Fruit fly (Drosophila melanogaster) whole organism, embryonic: ENCODE data around the gene ClC-a.

Experiments used
- Atf6 ChIP-seq: fragments of 200-800 bp; sonication (Bioruptor generic); IDR thresholded peaks from 2 replicates; pipeline ENCODE4 v1.3.6; 2022; ENCODE audit warnings: missing biosample characterization, missing genetic modification characterization
- Awh ChIP-seq: fragments of 200-800 bp; sonication (Bioruptor generic); IDR thresholded peaks from 2 replicates; pipeline ENCODE4, ENCODE4 v1.3.6; 2022; ENCODE audit warnings: missing biosample characterization, missing genetic modification characterization
- B-H1 ChIP-seq: fragments of 200-800 bp; sonication (Bioruptor generic); IDR thresholded peaks from 3 replicates; pipeline ENCODE4 v1.3.6; 2022; ENCODE audit warnings: missing biosample characterization, missing genetic modification characterization
- CG10959 ChIP-seq: fragments of 200-800 bp; sonication (Bioruptor generic); IDR thresholded peaks from 2 replicates; pipeline ENCODE4 v1.3.6; 2022; ENCODE audit warnings: missing biosample characterization, missing genetic modification characterization
- CG12155 ChIP-seq: fragments of 200-800 bp; sonication (Bioruptor generic); optimal IDR thresholded peaks from 3 replicates; lab custom pipeline; 2016; ENCODE audit warnings: missing biosample characterization, missing genetic modification characterization
- CG15269 ChIP-seq: fragments of 200-800 bp; sonication (Bioruptor generic); optimal IDR thresholded peaks from 2 replicates; lab custom pipeline; 2018; ENCODE audit warnings: missing biosample characterization, mild to moderate bottlenecking, missing genetic modification characterization, moderate library complexity
- CG17829 ChIP-seq: fragments of 200-800 bp; optimal IDR thresholded peaks from 2 replicates; lab custom pipeline; 2019; ENCODE audit warnings: missing biosample characterization, mild to moderate bottlenecking, missing genetic modification characterization, moderate library complexity
- CG2116 ChIP-seq: fragments of 200-800 bp; sonication (Bioruptor generic); optimal IDR thresholded peaks from 3 replicates; lab custom pipeline; 2018; ENCODE audit warnings: missing biosample characterization, mild to moderate bottlenecking, missing genetic modification characterization
- CG2199 ChIP-seq: fragments of 200-800 bp; sonication (Bioruptor generic); IDR thresholded peaks from 3 replicates; pipeline ENCODE4 v1.3.6; 2022; ENCODE audit warnings: missing biosample characterization, missing genetic modification characterization
- CG3281 ChIP-seq: fragments of 200-800 bp; sonication (Bioruptor generic); optimal IDR thresholded peaks from 3 replicates; lab custom pipeline; 2017; ENCODE audit warnings: missing biosample characterization, mild to moderate bottlenecking, missing genetic modification characterization
- CG43689 ChIP-seq: fragments of 200-800 bp; sonication (Bioruptor generic); IDR thresholded peaks from 2 replicates; pipeline ENCODE4 v1.3.6; 2022; ENCODE audit warnings: missing biosample characterization, missing genetic modification characterization
- CG4820 ChIP-seq: fragments of 200-800 bp; sonication (Bioruptor generic); optimal IDR thresholded peaks from 3 replicates; lab custom pipeline; 2016; ENCODE audit warnings: missing biosample characterization, missing genetic modification characterization
- CG6272 ChIP-seq: fragments of 200-800 bp; sonication (Bioruptor generic); IDR thresholded peaks from 2 replicates; pipeline ENCODE4 v1.3.6; 2022; ENCODE audit warnings: missing biosample characterization, missing genetic modification characterization
- CG6654 ChIP-seq: fragments of 200-800 bp; sonication (Bioruptor generic); optimal IDR thresholded peaks from 2 replicates; lab custom pipeline; 2017; ENCODE audit warnings: missing biosample characterization, mild to moderate bottlenecking, missing genetic modification characterization
- CG7556 ChIP-seq: fragments of 200-800 bp; sonication (Bioruptor generic); optimal IDR thresholded peaks from 2 replicates; lab custom pipeline; 2017; ENCODE audit warnings: missing biosample characterization, mild to moderate bottlenecking, missing genetic modification characterization
- CG7987 ChIP-seq: fragments of 200-800 bp; sonication (Bioruptor generic); optimal IDR thresholded peaks from 2 replicates; lab custom pipeline; 2018; ENCODE audit warnings: missing biosample characterization, mild to moderate bottlenecking, missing genetic modification characterization, moderate library complexity
- CG9876 ChIP-seq: fragments of 200-800 bp; sonication (Bioruptor generic); optimal IDR thresholded peaks from 2 replicates; lab custom pipeline; 2016; ENCODE audit warnings: missing biosample characterization, missing genetic modification characterization
- Chrac-16 ChIP-seq: fragments of 200-800 bp; sonication (Bioruptor generic); optimal IDR thresholded peaks from 3 replicates; lab custom pipeline; 2016; ENCODE audit warnings: missing biosample characterization, missing genetic modification characterization
- Dip2 ChIP-seq: fragments of 200-800 bp; sonication (Bioruptor generic); IDR thresholded peaks from 2 replicates; pipeline ENCODE4 v1.3.6; 2022; ENCODE audit warnings: missing biosample characterization, missing genetic modification characterization
- Elba2 ChIP-seq: fragments of 200-800 bp; sonication (Bioruptor generic); optimal IDR thresholded peaks from 3 replicates; lab custom pipeline; 2016; ENCODE audit warnings: missing biosample characterization, missing genetic modification characterization
- Fer3 ChIP-seq: fragments of 200-800 bp; sonication (Bioruptor generic); optimal IDR thresholded peaks from 2 replicates; lab custom pipeline; 2018; ENCODE audit warnings: missing biosample characterization, mild to moderate bottlenecking, missing genetic modification characterization, moderate library complexity
- GATAe ChIP-seq: fragments of 200-800 bp; sonication (Bioruptor generic); conservative IDR thresholded peaks from 2 replicates; pipeline ENCODE4 v1.3.6; 2022; ENCODE audit warnings: missing biosample characterization, missing genetic modification characterization
- H15 ChIP-seq: fragments of 200-800 bp; sonication (Bioruptor generic); IDR thresholded peaks from 3 replicates; pipeline ENCODE4 v1.3.6; 2022; ENCODE audit warnings: missing biosample characterization, missing genetic modification characterization
- HLH54F ChIP-seq: fragments of 200-800 bp; sonication (Bioruptor generic); optimal IDR thresholded peaks from 3 replicates; lab custom pipeline; 2016; ENCODE audit warnings: missing biosample characterization, missing genetic modification characterization
- Hr78 ChIP-seq, 2 experiments: fragments of 200-800 bp in 1 of 2; fragments of >200 bp in 1 of 2; sonication (Bioruptor generic) in 1 of 2; optimal IDR thresholded peaks; 2 replicates each; lab custom pipeline; 2017 to 2019; ENCODE audit warnings: missing biosample characterization in 2 of 2, missing genetic modification characterization in 2 of 2, mild to moderate bottlenecking in 1 of 2, moderate library complexity in 1 of 2
- MESR4 ChIP-seq: fragments of 200-800 bp; sonication (Bioruptor generic); optimal IDR thresholded peaks from 2 replicates; lab custom pipeline; 2018; ENCODE audit warnings: missing biosample characterization, mild to moderate bottlenecking, missing genetic modification characterization, moderate library complexity
- MTF-1 ChIP-seq: fragments of 200-800 bp; sonication (Bioruptor generic); optimal IDR thresholded peaks from 2 replicates; lab custom pipeline; 2018; ENCODE audit warnings: missing biosample characterization, mild to moderate bottlenecking, missing genetic modification characterization, borderline replicate concordance
- Mad ChIP-seq: fragments of 200-800 bp; sonication (Bioruptor generic); optimal IDR thresholded peaks from 2 replicates; lab custom pipeline; 2016; ENCODE audit warnings: missing biosample characterization, missing genetic modification characterization
- Neu2 ChIP-seq: fragments of 200-800 bp; sonication (Bioruptor generic); optimal IDR thresholded peaks from 3 replicates; lab custom pipeline; 2016; ENCODE audit warnings: missing biosample characterization, missing genetic modification characterization, borderline replicate concordance
- ac ChIP-seq: fragments of 200-800 bp; sonication (Bioruptor generic); optimal IDR thresholded peaks from 3 replicates; lab custom pipeline; 2017; ENCODE audit warnings: missing biosample characterization, mild to moderate bottlenecking, missing genetic modification characterization
- al ChIP-seq: fragments of 200-800 bp; sonication (Bioruptor generic); IDR thresholded peaks from 2 replicates; pipeline ENCODE4 v1.3.6; 2022; ENCODE audit warnings: missing biosample characterization, missing genetic modification characterization
- ash1 ChIP-seq: fragments of 200-800 bp; sonication (Bioruptor generic); optimal IDR thresholded peaks from 2 replicates; lab custom pipeline; 2018; ENCODE audit warnings: missing biosample characterization, mild to moderate bottlenecking, missing genetic modification characterization
- bbx ChIP-seq: fragments of 200-800 bp; sonication (Bioruptor generic); IDR thresholded peaks from 2 replicates; pipeline ENCODE4 v1.3.6; 2022; ENCODE audit warnings: missing biosample characterization, missing genetic modification characterization; ENCODE audit not compliant: partially characterized antibody
- bcd ChIP-seq: fragments of 200-800 bp; sonication (Bioruptor generic); optimal IDR thresholded peaks from 2 replicates; lab custom pipeline; 2017; ENCODE audit warnings: missing biosample characterization, mild to moderate bottlenecking, missing genetic modification characterization
- cad ChIP-seq: fragments of >200 bp; optimal IDR thresholded peaks from 2 replicates; lab custom pipeline; 2017; ENCODE audit warnings: missing biosample characterization, missing genetic modification characterization
- exex ChIP-seq: fragments of 200-800 bp; sonication (Bioruptor generic); optimal IDR thresholded peaks from 4 replicates; lab custom pipeline; 2018; ENCODE audit warnings: missing biosample characterization, mild to moderate bottlenecking, missing genetic modification characterization, moderate library complexity
- fd96Cb ChIP-seq: fragments of 200-800 bp; sonication (Bioruptor generic); optimal IDR thresholded peaks from 2 replicates; lab custom pipeline; 2018; ENCODE audit warnings: missing biosample characterization, mild to moderate bottlenecking, missing genetic modification characterization, moderate library complexity
- grau ChIP-seq: fragments of 200-800 bp; optimal IDR thresholded peaks from 3 replicates; lab custom pipeline; 2019; ENCODE audit warnings: missing biosample characterization, mild to moderate bottlenecking, missing genetic modification characterization, moderate library complexity
- grn ChIP-seq: fragments of 200-800 bp; sonication (Bioruptor generic); optimal IDR thresholded peaks from 3 replicates; lab custom pipeline; 2017; ENCODE audit warnings: missing biosample characterization, missing genetic modification characterization
- hb ChIP-seq: fragments of 200-800 bp; sonication (Bioruptor generic); IDR thresholded peaks from 3 replicates; pipeline ENCODE4 v1.3.6; 2022; ENCODE audit warnings: missing biosample characterization, missing genetic modification characterization; ENCODE audit not compliant: partially characterized antibody
- hbn ChIP-seq: fragments of 200-800 bp; sonication (Bioruptor generic); IDR thresholded peaks from 2 replicates; pipeline ENCODE4 v1.3.6; 2022; ENCODE audit warnings: missing biosample characterization, missing genetic modification characterization; ENCODE audit not compliant: partially characterized antibody
- knrl ChIP-seq: fragments of 200-800 bp; sonication (Bioruptor generic); IDR thresholded peaks from 3 replicates; pipeline ENCODE4 v1.3.6; 2022; ENCODE audit warnings: missing biosample characterization, missing genetic modification characterization; ENCODE audit not compliant: partially characterized antibody
- lab ChIP-seq: fragments of 200-800 bp; sonication (Bioruptor generic); optimal IDR thresholded peaks from 3 replicates; lab custom pipeline; 2017; ENCODE audit warnings: missing biosample characterization, missing genetic modification characterization, mild to moderate bottlenecking, moderate library complexity, missing genetic modification reagents
- lilli ChIP-seq: fragments of 200-800 bp; sonication (Bioruptor generic); optimal IDR thresholded peaks from 3 replicates; lab custom pipeline; 2016; ENCODE audit warnings: missing biosample characterization, missing genetic modification characterization
- p53 ChIP-seq: fragments of 200-800 bp; sonication (Bioruptor generic); optimal IDR thresholded peaks from 2 replicates; lab custom pipeline; 2016; ENCODE audit warnings: missing biosample characterization, missing genetic modification characterization
- pho ChIP-seq: fragments of 200-800 bp; sonication (Bioruptor generic); optimal IDR thresholded peaks from 2 replicates; lab custom pipeline; 2016; ENCODE audit warnings: missing biosample characterization, missing genetic modification characterization
- sc ChIP-seq, 3 experiments: fragments of >200 bp in 2 of 3; fragments of 200-800 bp in 1 of 3; sonication (Bioruptor generic) in 1 of 3; optimal IDR thresholded peaks; 2 replicates in 2 of 3; 3 replicates in 1 of 3; lab custom pipeline; 2017; ENCODE audit warnings: mild to moderate bottlenecking in 1 of 3, missing biosample characterization in 1 of 3, missing genetic modification characterization in 1 of 3, missing genetic modification reagents in 1 of 3
- sob ChIP-seq: fragments of 200-800 bp; sonication (Bioruptor generic); IDR thresholded peaks from 2 replicates; pipeline ENCODE4 v1.3.6; 2022; ENCODE audit warnings: missing biosample characterization, missing genetic modification characterization
- sug ChIP-seq: fragments of 200-800 bp; optimal IDR thresholded peaks from 2 replicates; lab custom pipeline; 2019; ENCODE audit warnings: missing biosample characterization, mild to moderate bottlenecking, missing genetic modification characterization, moderate library complexity
- z ChIP-seq: fragments of 200-800 bp; sonication (Bioruptor generic); IDR thresholded peaks from 3 replicates; pipeline ENCODE4 v1.3.6; 2022; ENCODE audit warnings: missing biosample characterization, missing genetic modification characterization

Gene ClC-a

dm6 chr3R:11812881-11813466, at the start of gene ClC-a (continued):
- TF ChIP-seq CG4820 (GFP tag; lab: Kevin White, UChicago) (no peak), CG7556 (GFP tag; lab: Kevin White, UChicago) (no peak), CG15269 (tag; lab: Kevin White, UChicago) (no peak), CG6654 (no peak), knrl (no peak), B-H1 (GFP tag; lab: Robert Waterston, UW) (no peak), hbn (no peak), CG12155 (GFP tag; lab: Kevin White, UChicago) (no peak), Mad (GFP tag; lab: Kevin White, UChicago) (no peak), CG2116 (no peak), CG7987 (peak; percentile 93), MESR4 (GFP tag; lab: Kevin White, UChicago) (no peak), HLH54F (GFP tag; lab: Kevin White, UChicago) (peak; percentile 3), bbx (GFP tag; lab: Robert Waterston, UW) (no peak), p53 (GFP tag; lab: Kevin White, UChicago) (no peak), Fer3 (tag; lab: Kevin White, UChicago) (no peak), z (no peak), lilli (GFP tag; lab: Kevin White, UChicago) (no peak), sug (tag; lab: Kevin White, UChicago) (peak; percentile 61), H15 (GFP tag; lab: Robert Waterston, UW) (no peak), cad (GFP tag; lab: Kevin White, UChicago) (no peak), CG43689 (no peak), lab (GFP tag; lab: Kevin White, UChicago) (peak; percentile 54), pho (GFP tag; lab: Kevin White, UChicago) (no peak), fd96Cb (tag; lab: Kevin White, UChicago) (no peak), GATAe (GFP tag; lab: Robert Waterston, UW) (0 out of 2 replicates have a peak, but pooled peaks have one; percentile 17), hb (GFP tag; lab: Robert Waterston, UW) (no peak), Elba2 (GFP tag; lab: Kevin White, UChicago) (no peak), al (GFP tag; lab: Robert Waterston, UW) (no peak), Awh (GFP tag; lab: Robert Waterston, UW) (no peak), Chrac-16 (no peak), sc (optimal IDR thresholded peaks at IDR 0.05; lab: Kevin White, UChicago) (no peak), sc (GFP tag; optimal IDR thresholded peaks at IDR 0.05; lab: Kevin White, UChicago) (no peak), CG10959 (GFP tag; lab: Robert Waterston, UW) (no peak), ash1 (GFP tag; lab: Kevin White, UChicago) (no peak), exex (tag; lab: Kevin White, UChicago) (peak; percentile 81), grau (tag; lab: Kevin White, UChicago) (no peak), ac (no peak), Atf6 (0 out of 2 replicates have a peak, but pooled peaks have one; percentile 32), sob (peak; percentile 20; the same call in 1 of the 2 replicates), CG3281 (GFP tag; lab: Kevin White, UChicago) (peak; percentile 14), CG9876 (GFP tag; lab: Kevin White, UChicago) (no peak), CG6272 (GFP tag; lab: Robert Waterston, UW) (no peak), CG17829 (no peak), Dip2 (GFP tag; lab: Robert Waterston, UW) (no peak), MTF-1 (no peak), Neu2 (GFP tag; lab: Kevin White, UChicago) (no peak), grn (GFP tag; lab: Kevin White, UChicago) (peak; percentile 20), CG2199 (0 out of 3 replicates have a peak, but pooled peaks have one; percentile 37), Hr78 (GFP tag; optimal IDR thresholded peaks at IDR 0.05; lab: Kevin White, UChicago) (no peak), bcd (GFP tag; lab: Kevin White, UChicago) (no peak)
